Worm (Caenorhabditis elegans): Measurements from ENCODE around the gene slc-36.1.
A peak's percentile ranks its signal among the peaks of the same experiment; 100 is the strongest.

Gene slc-36.1

ce11 chrIII:13339672-13340071 is 32.4 kb downstream of the slc-36.1 start, which contains the start of gene F53A2.3:
Gene F53A2.3 (minus strand): TSS chrIII:13339772.
- no peak for TF ChIP-seq C04F5.9 (tag; optimal IDR thresholded peaks at IDR 0.05)
- no peak for TF ChIP-seq unc-98 (GFP tag; IDR thresholded peaks at IDR 0.05)
- TF ChIP-seq nhr-77 (tag; optimal IDR thresholded peaks at IDR 0.05): no peak
- TF ChIP-seq nhr-84 (tag; optimal IDR thresholded peaks at IDR 0.05): no peak
- no peak for TF ChIP-seq nhr-19 (GFP tag; conservative IDR thresholded peaks at IDR 0.05)
- TF ChIP-seq aly-2 (tag; optimal IDR thresholded peaks at IDR 0.05): no peak
- no peak for TF ChIP-seq irx-1 (tag; optimal IDR thresholded peaks at IDR 0.05)
- no peak for TF ChIP-seq unc-130 (tag; optimal IDR thresholded peaks at IDR 0.05)
- TF ChIP-seq ceh-90 (tag; optimal IDR thresholded peaks at IDR 0.05): no peak
- TF ChIP-seq hlh-17 (GFP tag; optimal IDR thresholded peaks at IDR 0.05; ENCODE audit: borderline replicate concordance): no peak
- TF ChIP-seq pag-3 (tag; optimal IDR thresholded peaks at IDR 0.05; ENCODE audit: borderline replicate concordance, insufficient read depth): no peak
- no peak for TF ChIP-seq ztf-11 (tag; optimal IDR thresholded peaks at IDR 0.05)
- TF ChIP-seq lin-39 (tag; optimal IDR thresholded peaks at IDR 0.05): no peak
- no peak for TF ChIP-seq rnt-1 (tag; optimal IDR thresholded peaks at IDR 0.05)
- no peak for TF ChIP-seq sptf-1 (tag; optimal IDR thresholded peaks at IDR 0.05)
- no peak for TF ChIP-seq zip-4 (GFP tag; optimal IDR thresholded peaks at IDR 0.05)

ce11 chrIII:13340504-13341274 is 33.4 kb downstream of the slc-36.1 start:
- TF ChIP-seq nhr-71 (tag; optimal IDR thresholded peaks at IDR 0.05): peak; percentile 56
- no peak for TF ChIP-seq fkh-8 (tag; optimal IDR thresholded peaks at IDR 0.05)
- TF ChIP-seq ces-1 (GFP tag; optimal IDR thresholded peaks at IDR 0.05): no peak
- peak; percentile 18 to 70 for TF ChIP-seq efl-1 (optimal IDR thresholded peaks at IDR 0.05)
- TF ChIP-seq efl-1 (GFP tag; optimal IDR thresholded peaks at IDR 0.05 in 1 of 2): peak; percentile 77 to 98
- peak; percentile 44 for TF ChIP-seq snu-23 (GFP tag; optimal IDR thresholded peaks at IDR 0.05)
- no peak for TF ChIP-seq ceh-88 (GFP tag; IDR thresholded peaks at IDR 0.05)
- no peak for TF ChIP-seq Y116A8C.19 (tag; optimal IDR thresholded peaks at IDR 0.05; ENCODE audit: borderline replicate concordance)
- no peak for TF ChIP-seq elt-3 (tag; optimal IDR thresholded peaks at IDR 0.05)
- peak; percentile 35 for TF ChIP-seq nhr-47 (tag; optimal IDR thresholded peaks at IDR 0.05)
- peak; percentile 24 for TF ChIP-seq rnt-1 (tag; optimal IDR thresholded peaks at IDR 0.05)
- TF ChIP-seq blmp-1 (tag; optimal IDR thresholded peaks at IDR 0.05): peak; percentile 17
- TF ChIP-seq mep-1 (tag; optimal IDR thresholded peaks at IDR 0.05): no peak
- no peak for TF ChIP-seq skn-1 (tag; optimal IDR thresholded peaks at IDR 0.05)
- TF ChIP-seq unc-130 (tag; optimal IDR thresholded peaks at IDR 0.05): no peak
- TF ChIP-seq lin-13 (GFP tag; optimal IDR thresholded peaks at IDR 0.05): peak; percentile 34
- no peak for TF ChIP-seq zip-4 (GFP tag; optimal IDR thresholded peaks at IDR 0.05)
- no peak for TF ChIP-seq nhr-76 (tag; optimal IDR thresholded peaks at IDR 0.05)
- peak; percentile 20 for TF ChIP-seq nhr-20 (tag; optimal IDR thresholded peaks at IDR 0.05)
- peak; percentile 53 to 82 (median 78) for TF ChIP-seq dpl-1 (GFP tag; optimal IDR thresholded peaks at IDR 0.05)
- peak; percentile 55 to 80 for TF ChIP-seq lsy-2 (tag; optimal IDR thresholded peaks at IDR 0.05)
- peak; percentile 65 to 83 for TF ChIP-seq lin-35 (GFP tag; optimal IDR thresholded peaks at IDR 0.05)
- TF ChIP-seq pax-3 (tag; optimal IDR thresholded peaks at IDR 0.05): no peak
- no peak for TF ChIP-seq irx-1 (tag; optimal IDR thresholded peaks at IDR 0.05)
- TF ChIP-seq ceh-82 (tag; optimal IDR thresholded peaks at IDR 0.05): peak in 1 of 3 experiments; percentile 3
- no peak for TF ChIP-seq unc-86 (tag; optimal IDR thresholded peaks at IDR 0.05)
- no peak for TF ChIP-seq tbx-2 (tag; optimal IDR thresholded peaks at IDR 0.05)
- peak; percentile 66 for TF ChIP-seq dsc-1 (tag; optimal IDR thresholded peaks at IDR 0.05)
- no peak for TF ChIP-seq ama-1 (optimal IDR thresholded peaks at IDR 0.05)
- peak; percentile 20 for TF ChIP-seq lin-15B (tag; optimal IDR thresholded peaks at IDR 0.05)
- peak; percentile 28 for TF ChIP-seq nhr-90 (tag; optimal IDR thresholded peaks at IDR 0.05; ENCODE audit: poor library complexity)

Measured in whole organism, L1 larva.